Fruit fly (Drosophila melanogaster): ENCODE data around the gene mex1.
A peak's percentile ranks its signal among the peaks of the same experiment; 100 is the strongest.

The mex1 gene

dm6 chr3L:15565829-15566433 is 46.5 kb upstream of the mex1 start, which contains the start of gene dop (continued):
- TF ChIP-seq twi (tag; optimal IDR thresholded peaks at IDR 0.05) (no peak), Jarid2 (GFP tag; optimal IDR thresholded peaks at IDR 0.05) (peak; percentile 13), HHEX (GFP tag; optimal IDR thresholded peaks at IDR 0.05) (no peak), Fer2 (tag; optimal IDR thresholded peaks at IDR 0.05) (no peak), CG13123 (GFP tag; optimal IDR thresholded peaks at IDR 0.05) (no peak), Dek (tag; optimal IDR thresholded peaks at IDR 0.05) (no peak), CG1602 (GFP tag; optimal IDR thresholded peaks at IDR 0.05) (no peak), z (GFP tag; IDR thresholded peaks at IDR 0.05) (no peak), CG8359 (GFP tag; optimal IDR thresholded peaks at IDR 0.05; ENCODE audit: borderline replicate concordance) (no peak), CG4617 (GFP tag; optimal IDR thresholded peaks at IDR 0.05; ENCODE audit: borderline replicate concordance) (peak; percentile 59), Hr51 (GFP tag; optimal IDR thresholded peaks at IDR 0.05) (no peak), sna (GFP tag; IDR thresholded peaks at IDR 0.05; ENCODE audit: partially characterized antibody) (peak; percentile 43), mld (GFP tag; IDR thresholded peaks at IDR 0.05; ENCODE audit: partially characterized antibody) (0 out of 3 replicates have a peak, but pooled peaks have one; percentile 35), tll (GFP tag; optimal IDR thresholded peaks at IDR 0.05) (no peak), CG11093 (GFP tag; IDR thresholded peaks at IDR 0.05) (no peak), CG11504 (tag; optimal IDR thresholded peaks at IDR 0.05) (no peak), CG10654 (GFP tag; optimal IDR thresholded peaks at IDR 0.05) (no peak), wdn (GFP tag; IDR thresholded peaks at IDR 0.05) (no peak), Tbp (GFP tag; optimal IDR thresholded peaks at IDR 0.05) (no peak), eyg (GFP tag; optimal IDR thresholded peaks at IDR 0.05) (no peak), lab (GFP tag; optimal IDR thresholded peaks at IDR 0.05) (no peak), jigr1 (GFP tag; IDR thresholded peaks at IDR 0.05) (no peak), disco-r (GFP tag; optimal IDR thresholded peaks at IDR 0.05) (no peak), nom (GFP tag; optimal IDR thresholded peaks at IDR 0.05) (no peak), peb (GFP tag; IDR thresholded peaks at IDR 0.05) (no peak), sima (GFP tag; optimal IDR thresholded peaks at IDR 0.05) (no peak), CG6683 (GFP tag; optimal IDR thresholded peaks at IDR 0.05) (no peak), D19B (GFP tag; optimal IDR thresholded peaks at IDR 0.05) (peak; percentile 78), CG7786 (GFP tag; optimal IDR thresholded peaks at IDR 0.05) (no peak), sens (GFP tag) (peak; percentile 80), CG6254 (GFP tag; optimal IDR thresholded peaks at IDR 0.05) (no peak), run (tag; optimal IDR thresholded peaks at IDR 0.05) (no peak), CG4404 (GFP tag; IDR thresholded peaks at IDR 0.05) (no peak), CG17186 (GFP tag; optimal IDR thresholded peaks at IDR 0.05) (peak; percentile 20), Chrac-16 (GFP tag; optimal IDR thresholded peaks at IDR 0.05) (no peak), CG13894 (tag; optimal IDR thresholded peaks at IDR 0.05) (peak; percentile 9), E2f1 (GFP tag; IDR thresholded peaks at IDR 0.05) (no peak), CG12391 (tag; optimal IDR thresholded peaks at IDR 0.05) (peak; percentile 45), slbo (GFP tag; IDR thresholded peaks at IDR 0.05) (peak; percentile 34; the same call in 1 of the 2 replicates), CG7987 (GFP tag; optimal IDR thresholded peaks at IDR 0.05) (no peak), dmrt99B (tag; optimal IDR thresholded peaks at IDR 0.05) (no peak), CG34422 (GFP tag; IDR thresholded peaks at IDR 0.05) (no peak), CG30403 (GFP tag; optimal IDR thresholded peaks at IDR 0.05) (peak; percentile 23), NfI (GFP tag; optimal IDR thresholded peaks at IDR 0.05) (no peak), Ets97D (GFP tag; optimal IDR thresholded peaks at IDR 0.05) (peak; percentile 56), CG10366 (GFP tag; IDR thresholded peaks at IDR 0.05) (no peak), unpg (GFP tag; optimal IDR thresholded peaks at IDR 0.05) (no peak), Drgx (GFP tag; IDR thresholded peaks at IDR 0.05) (no peak), CG12071 (GFP tag; optimal IDR thresholded peaks at IDR 0.05) (no peak), CG1024 (GFP tag; IDR thresholded peaks at IDR 0.05) (no peak)

Measured in whole organism, embryonic.